Fruit fly (Drosophila melanogaster) whole organism, pupa: ENCODE results near the gene Gr98b.
A peak's percentile ranks its signal among the peaks of the same experiment; 100 is the strongest.

Experiments
- CG10348 ChIP-seq: fragments of 200-800 bp; sonication (Bioruptor generic); IDR thresholded peaks from 2 replicates; pipeline ENCODE4 v1.3.6; 2022; ENCODE audit warnings: missing biosample characterization, missing genetic modification characterization
- CG12605 ChIP-seq: fragments of 200-800 bp; sonication (Bioruptor generic); IDR thresholded peaks from 2 replicates; pipeline ENCODE4 v1.3.6; 2022; ENCODE audit warnings: missing biosample characterization, missing genetic modification characterization
- CG13204 ChIP-seq: fragments of 200-800 bp; sonication (Bioruptor generic); optimal IDR thresholded peaks from 2 replicates; lab custom pipeline; 2018; ENCODE audit warnings: missing biosample characterization, mild to moderate bottlenecking, missing genetic modification characterization, moderate library complexity
- CG14655 ChIP-seq: fragments of 200-800 bp; sonication (Bioruptor generic); optimal IDR thresholded peaks from 3 replicates; lab custom pipeline; 2017; ENCODE audit warnings: mild to moderate bottlenecking, missing biosample characterization, missing genetic modification reagents, missing genetic modification characterization
- CG15710 ChIP-seq: fragments of 200-800 bp; sonication (Bioruptor generic); optimal IDR thresholded peaks from 2 replicates; lab custom pipeline; 2018; ENCODE audit warnings: missing biosample characterization, mild to moderate bottlenecking, missing genetic modification characterization, moderate library complexity
- CG17806 ChIP-seq: fragments of 200-800 bp; sonication (Bioruptor generic); optimal IDR thresholded peaks from 2 replicates; lab custom pipeline; 2018; ENCODE audit warnings: missing biosample characterization, mild to moderate bottlenecking, missing genetic modification characterization, moderate library complexity
- CG32121 ChIP-seq: fragments of 200-800 bp; sonication (Bioruptor generic); IDR thresholded peaks from 2 replicates; pipeline ENCODE4 v1.3.6; 2022; ENCODE audit warnings: missing biosample characterization, missing genetic modification characterization
- CG34367 ChIP-seq: fragments of 200-800 bp; sonication (Bioruptor generic); optimal IDR thresholded peaks from 2 replicates; lab custom pipeline; 2018; ENCODE audit warnings: missing biosample characterization, mild to moderate bottlenecking, missing genetic modification characterization
- CG4496 ChIP-seq: fragments of 200-800 bp; sonication (Bioruptor generic); IDR thresholded peaks from 3 replicates; pipeline ENCODE4 v1.3.6; 2022; ENCODE audit warnings: missing biosample characterization, missing genetic modification characterization
- CG8159 ChIP-seq: fragments of 200-800 bp; sonication (Bioruptor generic); optimal IDR thresholded peaks from 3 replicates; lab custom pipeline; 2018; ENCODE audit warnings: missing biosample characterization, mild to moderate bottlenecking, missing genetic modification characterization, moderate library complexity
- CG8301 ChIP-seq: fragments of 200-800 bp; sonication (Bioruptor generic); optimal IDR thresholded peaks from 2 replicates; lab custom pipeline; 2018; ENCODE audit warnings: missing biosample characterization, mild to moderate bottlenecking, missing genetic modification characterization
- CG9948 ChIP-seq: fragments of 200-800 bp; sonication (Bioruptor generic); optimal IDR thresholded peaks from 2 replicates; lab custom pipeline; 2018; ENCODE audit warnings: missing biosample characterization, mild to moderate bottlenecking, missing genetic modification characterization, moderate library complexity
- D1 ChIP-seq: fragments of 200-800 bp; sonication (Bioruptor generic); optimal IDR thresholded peaks from 2 replicates; lab custom pipeline; 2018; ENCODE audit warnings: missing biosample characterization, mild to moderate bottlenecking, missing genetic modification characterization, moderate library complexity
- EcR ChIP-seq: fragments of 200-800 bp; sonication (Bioruptor generic); optimal IDR thresholded peaks from 3 replicates; lab custom pipeline; 2019; ENCODE audit warnings: missing biosample characterization, missing genetic modification characterization, mild to moderate bottlenecking, moderate library complexity, missing genetic modification reagents
- Ets98B ChIP-seq: fragments of 200-800 bp; sonication (Bioruptor generic); IDR thresholded peaks from 2 replicates; pipeline ENCODE4 v1.3.6; 2022; ENCODE audit warnings: missing biosample characterization, missing genetic modification characterization
- Pif1A ChIP-seq: fragments of 200-800 bp; sonication (Bioruptor generic); optimal IDR thresholded peaks from 3 replicates; lab custom pipeline; 2016; ENCODE audit warnings: missing biosample characterization, missing genetic modification characterization
- Pif1B ChIP-seq: fragments of 200-800 bp; sonication (Bioruptor generic); optimal IDR thresholded peaks from 3 replicates; lab custom pipeline; 2016; ENCODE audit warnings: missing biosample characterization, missing genetic modification characterization
- Snoo ChIP-seq: fragments of 200-800 bp; sonication (Bioruptor generic); optimal IDR thresholded peaks from 3 replicates; lab custom pipeline; 2017; ENCODE audit warnings: missing biosample characterization, mild to moderate bottlenecking, missing genetic modification characterization, inconsistent platforms
- fd96Ca ChIP-seq: fragments of 200-800 bp; sonication (Bioruptor generic); IDR thresholded peaks from 3 replicates; pipeline ENCODE4 v1.3.6; 2022; ENCODE audit warnings: missing biosample characterization, missing genetic modification characterization
- gl ChIP-seq: fragments of 200-800 bp; sonication (Bioruptor generic); optimal IDR thresholded peaks from 2 replicates; lab custom pipeline; 2018; ENCODE audit warnings: missing biosample characterization, mild to moderate bottlenecking, missing genetic modification characterization
- rn ChIP-seq: fragments of 200-800 bp; sonication (Bioruptor generic); IDR thresholded peaks from 2 replicates; pipeline ENCODE4 v1.3.6; 2022; ENCODE audit warnings: missing biosample characterization, missing genetic modification characterization

Gene Gr98b

DNA sequence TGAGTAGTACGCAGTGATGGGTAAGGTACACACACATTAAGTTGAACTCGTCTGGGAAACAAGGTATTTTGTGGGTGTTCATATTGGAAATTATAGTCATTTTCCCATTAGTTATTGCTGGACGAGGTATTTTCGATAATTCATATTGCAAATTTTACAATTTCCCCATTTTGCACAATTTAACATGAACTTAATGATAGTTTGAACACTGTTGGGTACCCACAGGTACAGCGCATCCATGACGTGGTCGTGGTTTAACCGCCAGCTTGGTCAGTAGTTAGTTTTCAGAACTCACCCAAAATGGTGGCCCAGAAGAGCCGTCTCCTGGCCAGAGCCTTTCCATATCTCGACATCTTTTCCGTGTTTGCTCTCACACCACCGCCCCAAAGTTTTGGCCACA is at the start of gene Gr98b:
Gene Gr98b (plus strand): TSS at position 301 of the 400 bp plus-strand sequence.
- no peak for TF ChIP-seq CG8159 (tag; lab: Kevin White, UChicago)

DNA sequence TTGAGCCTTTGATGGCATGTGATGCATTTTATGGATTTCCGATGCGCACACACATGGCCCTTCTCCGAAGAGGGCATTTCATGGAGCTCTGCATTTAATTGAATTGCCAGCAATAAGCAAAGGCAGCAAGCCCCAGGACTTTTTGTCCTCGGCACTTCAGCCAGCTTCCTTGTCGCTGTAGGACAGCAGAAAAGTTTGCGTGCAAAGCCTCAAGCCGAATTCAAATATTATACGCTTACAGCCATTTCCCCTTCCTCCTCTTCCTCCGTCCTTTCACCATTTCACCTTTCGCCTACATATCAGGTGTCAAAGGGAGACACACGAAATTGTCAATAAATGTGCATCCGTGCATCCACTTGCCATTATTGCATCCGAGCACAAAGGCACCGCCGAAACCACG is 44.7 kb upstream of the Gr98b start:
- TF ChIP-seq CG8159 (tag; lab: Kevin White, UChicago) (no peak), CG17806 (tag; lab: Kevin White, UChicago) (no peak), Snoo (no peak), CG32121 (GFP tag; lab: Robert Waterston, UW) (no peak), CG12605 (no peak), D1 (tag; lab: Kevin White, UChicago) (no peak), CG8301 (tag; lab: Kevin White, UChicago) (no peak), Pif1A (GFP tag; lab: Kevin White, UChicago) (no peak), CG10348 (GFP tag; lab: Robert Waterston, UW) (no peak), fd96Ca (no peak), gl (tag; lab: Kevin White, UChicago) (no peak), EcR (no peak), CG34367 (tag; lab: Kevin White, UChicago) (no peak), Pif1B (GFP tag; lab: Kevin White, UChicago) (no peak), CG14655 (GFP tag; lab: Kevin White, UChicago) (no peak), CG4496 (GFP tag; lab: Robert Waterston, UW) (no peak), CG15710 (tag; lab: Kevin White, UChicago) (no peak), rn (no peak)

DNA sequence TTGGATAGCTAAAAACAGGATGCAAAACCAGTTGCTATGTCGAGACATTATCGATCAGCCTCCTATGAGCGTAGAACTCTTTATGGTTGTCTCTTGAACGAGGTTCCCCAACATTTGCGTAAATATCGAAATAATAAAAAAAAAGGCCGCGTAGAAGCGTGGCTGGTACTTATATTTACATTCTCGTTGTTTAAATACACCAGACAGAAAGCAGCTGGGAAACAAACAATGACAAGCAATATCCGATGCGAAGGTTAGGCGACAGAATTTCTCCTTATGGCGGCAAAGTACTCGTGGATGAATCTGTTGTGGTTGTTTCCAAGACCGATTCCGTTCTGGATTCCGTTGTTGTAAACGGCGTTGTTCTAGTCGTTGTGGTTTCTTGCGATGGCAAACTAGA is 40.4 kb upstream of the Gr98b start, which contains the start of gene CG43139:
Gene CG43139 (minus strand): TSS at position 88 of the 400 bp plus-strand sequence.
- TF ChIP-seq Pif1B (GFP tag; lab: Kevin White, UChicago), result no peak
- TF ChIP-seq CG12605, result no peak
- TF ChIP-seq, all 21 proteins: peak for 0

DNA sequence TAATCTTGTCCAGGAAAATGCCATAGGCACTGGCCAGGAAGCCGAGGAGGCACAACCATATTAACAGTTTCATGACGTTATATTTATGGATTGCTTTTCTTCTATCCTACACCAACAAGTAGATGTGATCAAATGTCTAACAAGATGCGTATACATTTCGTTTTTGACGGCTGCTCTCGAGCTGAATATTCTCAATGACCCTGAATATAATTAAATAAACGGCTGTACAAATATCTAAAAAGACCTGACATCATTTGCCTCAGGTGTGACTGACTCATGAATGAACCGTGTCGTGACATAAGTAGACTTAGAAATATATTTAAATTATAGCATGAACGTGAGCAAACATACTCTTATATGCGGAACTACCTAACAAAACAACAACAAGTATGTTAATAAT is 39.4 kb upstream of the Gr98b start, which contains the start of gene CG5402:
Gene CG5402 (minus strand): TSS at position 101 of the 400 bp plus-strand sequence.
- TF ChIP-seq rn, result no peak
- TF ChIP-seq CG32121 (GFP tag; lab: Robert Waterston, UW), result no peak
- no peak for TF ChIP-seq CG4496 (GFP tag; lab: Robert Waterston, UW)
- no peak for TF ChIP-seq CG34367 (tag; lab: Kevin White, UChicago)
- no peak for TF ChIP-seq CG14655 (GFP tag; lab: Kevin White, UChicago)
- no peak for TF ChIP-seq Pif1B (GFP tag; lab: Kevin White, UChicago)
- TF ChIP-seq Snoo, result no peak
- TF ChIP-seq CG10348 (GFP tag; lab: Robert Waterston, UW), result no peak
- TF ChIP-seq Ets98B (GFP tag; lab: Robert Waterston, UW), result no peak
- no peak for TF ChIP-seq CG15710 (tag; lab: Kevin White, UChicago)
- TF ChIP-seq CG12605, result no peak
- TF ChIP-seq CG8301 (tag; lab: Kevin White, UChicago), result no peak
- TF ChIP-seq CG9948, result no peak
- TF ChIP-seq CG8159 (tag; lab: Kevin White, UChicago), result no peak
- TF ChIP-seq fd96Ca, result no peak
- TF ChIP-seq gl (tag; lab: Kevin White, UChicago), result no peak
- TF ChIP-seq D1 (tag; lab: Kevin White, UChicago), result no peak
- no peak for TF ChIP-seq CG13204 (GFP tag; lab: Kevin White, UChicago)

dm6 chr3R:27517157-27517556 is 25.1 kb upstream of the Gr98b start, which contains the start of gene CG13972:
Gene CG13972, minus strand, starts transcription at chr3R:27517257.
- TF ChIP-seq CG13204 (GFP tag; lab: Kevin White, UChicago), result no peak
- no peak for TF ChIP-seq CG8159 (tag; lab: Kevin White, UChicago)
- TF ChIP-seq fd96Ca, result no peak
- TF ChIP-seq CG9948, result no peak
- no peak for TF ChIP-seq CG17806 (tag; lab: Kevin White, UChicago)
- TF ChIP-seq Ets98B (GFP tag; lab: Robert Waterston, UW), result no peak
- no peak for TF ChIP-seq CG34367 (tag; lab: Kevin White, UChicago)
- no peak for TF ChIP-seq CG10348 (GFP tag; lab: Robert Waterston, UW)
- TF ChIP-seq CG12605, result no peak
- no peak for TF ChIP-seq Pif1A (GFP tag; lab: Kevin White, UChicago)
- no peak for TF ChIP-seq Snoo
- TF ChIP-seq CG32121 (GFP tag; lab: Robert Waterston, UW), result no peak
- TF ChIP-seq Pif1B (GFP tag; lab: Kevin White, UChicago), result no peak

DNA sequence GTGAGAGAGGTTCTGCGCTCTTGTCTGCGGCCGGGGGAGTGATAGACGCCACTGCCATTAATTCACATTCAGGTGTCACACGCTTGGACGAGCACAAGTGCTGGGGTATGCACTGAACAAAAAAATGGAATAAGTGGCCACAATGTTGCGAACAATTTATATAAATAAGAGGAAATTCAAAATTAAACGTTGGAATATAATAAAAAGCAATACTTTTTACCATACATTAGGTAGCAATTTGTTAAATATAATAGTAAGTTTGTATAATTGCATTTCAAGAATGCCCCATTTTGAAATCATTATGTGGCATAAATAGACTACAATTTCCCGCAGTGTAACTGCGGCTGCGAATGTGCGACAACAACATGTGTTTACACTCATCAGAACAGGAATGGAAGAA is 22.4 kb upstream of the Gr98b start:
- TF ChIP-seq CG8159 (tag; lab: Kevin White, UChicago) (peak; percentile 25), fd96Ca (no peak)
- TF ChIP-seq, all 21 proteins: peak for 1

DNA sequence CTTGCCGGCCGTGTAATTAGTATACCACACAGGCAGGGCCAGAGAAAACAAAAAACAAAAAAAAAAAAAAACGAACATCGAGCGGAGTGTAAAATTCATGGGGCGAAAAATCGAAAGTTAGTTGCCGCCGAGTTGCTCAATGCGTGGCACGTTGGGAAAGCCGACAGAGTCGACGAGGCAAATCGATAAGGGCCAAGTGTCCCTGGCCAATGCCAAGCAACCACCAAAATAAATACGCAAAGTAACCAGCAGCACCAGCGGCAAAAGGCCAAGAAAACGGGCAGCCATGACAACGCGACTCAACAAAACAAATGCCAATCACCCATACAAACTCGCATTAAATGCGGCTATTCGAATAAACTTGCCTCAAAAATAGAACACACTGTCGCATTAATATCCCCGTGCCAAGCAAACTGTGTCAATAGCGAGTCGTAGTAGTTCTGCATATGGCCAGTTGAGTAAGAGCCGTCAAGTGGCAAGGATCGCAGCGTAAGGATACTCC is 21.8 kb upstream of the Gr98b start, which contains the start of gene CG12885:
Gene CG12885 (plus strand): TSS at position 452 of the 502 bp plus-strand sequence.
- no peak for TF ChIP-seq CG8159 (tag; lab: Kevin White, UChicago)
